Worm (Caenorhabditis elegans): ENCODE data around the gene ser-7.

The ser-7 gene

ce11 chrX:2707480-2708015 is 34.2 kb downstream of the ser-7 start:
- peak; percentile 57 for TF ChIP-seq nhr-85 (tag)
- TF ChIP-seq lin-14 (GFP tag; optimal IDR thresholded peaks at IDR 0.05), result peak; percentile 4
- no peak for TF ChIP-seq hlh-17 (GFP tag; optimal IDR thresholded peaks at IDR 0.05; ENCODE audit: borderline replicate concordance)
- no peak for TF ChIP-seq efl-1 (optimal IDR thresholded peaks at IDR 0.05)
- TF ChIP-seq efl-1 (GFP tag; optimal IDR thresholded peaks at IDR 0.05 in 1 of 2), result peak in 1 of 2 experiments; percentile 14
- TF ChIP-seq blmp-1 (tag; optimal IDR thresholded peaks at IDR 0.05), result peak; percentile 83

ce11 chrX:2709183-2709582 is 35.8 kb downstream of the ser-7 start:
- TF ChIP-seq aly-2 (tag; optimal IDR thresholded peaks at IDR 0.05), result no peak
- peak; percentile 16 for TF ChIP-seq efl-3 (GFP tag; optimal IDR thresholded peaks at IDR 0.05)
- TF ChIP-seq nhr-19 (GFP tag; conservative IDR thresholded peaks at IDR 0.05), result no peak
- TF ChIP-seq ceh-63 (GFP tag; optimal IDR thresholded peaks at IDR 0.05), result no peak
- TF ChIP-seq nhr-11 (tag; optimal IDR thresholded peaks at IDR 0.05), result no peak
- peak; percentile 91 for TF ChIP-seq nhr-85 (tag)
- no peak for TF ChIP-seq dsc-1 (tag; optimal IDR thresholded peaks at IDR 0.05)
- no peak for TF ChIP-seq C34B4.2 (tag; optimal IDR thresholded peaks at IDR 0.05)
- peak; percentile 40 for TF ChIP-seq lin-14 (GFP tag; optimal IDR thresholded peaks at IDR 0.05)
- peak; percentile 17 for TF ChIP-seq nhr-90 (tag; optimal IDR thresholded peaks at IDR 0.05; ENCODE audit: poor library complexity)
- no peak for TF ChIP-seq lin-35 (GFP tag; optimal IDR thresholded peaks at IDR 0.05)
- no peak for TF ChIP-seq unc-86 (tag; optimal IDR thresholded peaks at IDR 0.05)
- peak; percentile 26 for TF ChIP-seq nhr-20 (tag; optimal IDR thresholded peaks at IDR 0.05)
- TF ChIP-seq fkh-8 (tag; optimal IDR thresholded peaks at IDR 0.05), result no peak
- TF ChIP-seq nhr-237 (tag; optimal IDR thresholded peaks at IDR 0.05), result no peak
- no peak for TF ChIP-seq lin-13 (GFP tag; optimal IDR thresholded peaks at IDR 0.05)
- TF ChIP-seq snu-23 (GFP tag; optimal IDR thresholded peaks at IDR 0.05), result peak; percentile 12
- TF ChIP-seq pqm-1 (tag; optimal IDR thresholded peaks at IDR 0.05), result no peak
- TF ChIP-seq lin-39 (tag; optimal IDR thresholded peaks at IDR 0.05), result peak; percentile 55
- TF ChIP-seq lsy-2 (tag; optimal IDR thresholded peaks at IDR 0.05), result no peak
- no peak for TF ChIP-seq C04F5.9 (tag; optimal IDR thresholded peaks at IDR 0.05)
- no peak for TF ChIP-seq egl-27 (tag; optimal IDR thresholded peaks at IDR 0.05)
- no peak for TF ChIP-seq C16A3.4 (tag; optimal IDR thresholded peaks at IDR 0.05)
- peak; percentile 4 for TF ChIP-seq mep-1 (tag; optimal IDR thresholded peaks at IDR 0.05)
- TF ChIP-seq irx-1 (tag; optimal IDR thresholded peaks at IDR 0.05), result peak; percentile 18
- TF ChIP-seq egl-13 (tag; optimal IDR thresholded peaks at IDR 0.05), result no peak
- TF ChIP-seq nhr-71 (tag; optimal IDR thresholded peaks at IDR 0.05), result peak; percentile 20
- TF ChIP-seq ztf-11 (tag; optimal IDR thresholded peaks at IDR 0.05), result no peak
- TF ChIP-seq nhr-28 (tag; optimal IDR thresholded peaks at IDR 0.05), result no peak
- no peak for TF ChIP-seq fkh-4 (tag; optimal IDR thresholded peaks at IDR 0.05; ENCODE audit: borderline replicate concordance)

DNA sequence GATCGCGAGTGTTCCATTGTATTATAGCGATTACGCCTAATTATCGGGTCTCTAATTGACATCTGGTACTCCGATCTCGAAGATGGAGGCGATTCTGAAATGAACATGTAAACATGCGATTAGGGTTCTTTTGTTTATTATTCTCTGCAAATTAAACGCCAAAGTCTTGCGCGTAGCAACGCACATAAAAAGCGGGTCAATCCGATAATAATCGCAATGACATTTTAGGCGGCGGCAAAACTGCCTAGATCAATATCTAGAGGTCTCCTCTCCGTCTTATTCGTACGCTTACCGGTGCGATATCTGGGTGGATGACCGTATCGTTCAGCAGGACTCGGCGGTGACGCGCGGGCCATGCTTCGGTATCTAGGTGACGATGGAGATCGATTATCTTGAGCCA is 39.6 kb downstream of the ser-7 start:
- TF ChIP-seq rnt-1 (tag; optimal IDR thresholded peaks at IDR 0.05) (no peak), blmp-1 (tag; optimal IDR thresholded peaks at IDR 0.05) (peak; percentile 67), nhr-85 (tag) (peak; percentile 67), dsc-1 (tag; optimal IDR thresholded peaks at IDR 0.05) (no peak), zip-4 (GFP tag; optimal IDR thresholded peaks at IDR 0.05) (no peak), sup-37 (GFP tag; optimal IDR thresholded peaks at IDR 0.05) (no peak), efl-1 (optimal IDR thresholded peaks at IDR 0.05) (no peak), efl-1 (GFP tag; optimal IDR thresholded peaks at IDR 0.05 in 1 of 2) (peak in 1 of 2 experiments; percentile 88), unc-62 (GFP tag; optimal IDR thresholded peaks at IDR 0.05) (no peak), lin-14 (GFP tag; optimal IDR thresholded peaks at IDR 0.05) (peak; percentile 12), hlh-4 (tag; optimal IDR thresholded peaks at IDR 0.05) (no peak)

Data from whole organism, L1 larva.